Worm (Caenorhabditis elegans) whole organism, young adult: ENCODE results near the gene ubc-1.
"Not testable (repeated sequence)": the region's sequence is repeated elsewhere in the genome, so short reads cannot be mapped to it uniquely, and the experiment has no call there.

Experiments
- B0035.1 ChIP-seq: sonication (generic microtip); optimal IDR thresholded peaks from 2 replicates; lab custom pipeline; 2016; ENCODE audit warnings: missing genetic modification characterization, mild to moderate bottlenecking, missing compliant biosample characterization, missing genotype, missing genetic modification reagents
- B0261.1 ChIP-seq: sonication (generic microtip); optimal IDR thresholded peaks from 2 replicates; lab custom pipeline; 2016; ENCODE audit warnings: mild to moderate bottlenecking, missing genetic modification characterization, moderate library complexity, missing compliant biosample characterization
- C06A6.2 ChIP-seq: fragments of 200-800 bp; sonication (Bioruptor generic); conservative IDR thresholded peaks from 2 replicates; pipeline ENCODE4 v1.3.6; 2022; ENCODE audit warnings: missing genetic modification characterization, missing compliant biosample characterization
- D2030.7 ChIP-seq: fragments of 200-800 bp; sonication (Bioruptor generic); IDR thresholded peaks from 2 replicates; pipeline ENCODE4 v1.3.6; 2022; ENCODE audit warnings: missing genetic modification reagents, missing genetic modification characterization, missing compliant biosample characterization
- F10E7.11 ChIP-seq: sonication (generic microtip); optimal IDR thresholded peaks from 2 replicates; lab custom pipeline; 2017; ENCODE audit warnings: mild to moderate bottlenecking, missing genetic modification characterization, moderate library complexity, missing compliant biosample characterization
- F33H1.4 ChIP-seq: fragments of 200-800 bp; sonication (Bioruptor generic); IDR thresholded peaks from 2 replicates; pipeline ENCODE4 v1.3.6; 2022; ENCODE audit warnings: missing genetic modification reagents, missing genetic modification characterization, missing compliant biosample characterization
- F57A8.1 ChIP-seq: fragments of 200-800 bp; sonication (Bioruptor generic); optimal IDR thresholded peaks from 2 replicates; lab custom pipeline; 2018; ENCODE audit warnings: mild to moderate bottlenecking, missing genetic modification characterization, moderate library complexity, missing compliant biosample characterization
- T26A5.8 ChIP-seq: sonication (generic microtip); optimal IDR thresholded peaks from 2 replicates; lab custom pipeline; 2016; ENCODE audit warnings: missing genetic modification characterization, missing compliant biosample characterization
- Y79H2A.3 ChIP-seq: fragments of 200-800 bp; sonication (Bioruptor generic); conservative IDR thresholded peaks from 2 replicates; pipeline ENCODE4 v1.3.6; 2022; ENCODE audit warnings: missing genetic modification reagents, missing genetic modification characterization, missing compliant biosample characterization
- athp-1 ChIP-seq: sonication (generic microtip); optimal IDR thresholded peaks from 2 replicates; lab custom pipeline; 2017; ENCODE audit warnings: mild to moderate bottlenecking, missing genetic modification characterization, missing compliant biosample characterization
- attf-3 ChIP-seq: fragments of 200-800 bp; sonication (Bioruptor generic); conservative IDR thresholded peaks from 2 replicates; pipeline ENCODE4 v1.3.6; 2022; ENCODE audit warnings: missing genetic modification reagents, missing genetic modification characterization, missing compliant biosample characterization
- attf-6 ChIP-seq: fragments of 200-800 bp; sonication (Bioruptor generic); IDR thresholded peaks from 2 replicates; pipeline ENCODE4 v1.3.6; 2022; ENCODE audit warnings: missing genetic modification reagents, missing genetic modification characterization, missing compliant biosample characterization
- dox-1 ChIP-seq: fragments of 200-800 bp; sonication (Bioruptor generic); IDR thresholded peaks from 2 replicates; pipeline ENCODE4 v1.3.6; 2022; ENCODE audit warnings: missing genetic modification reagents, missing genetic modification characterization, missing compliant biosample characterization
- efl-1 ChIP-seq: fragments of 150-350 bp; optimal IDR thresholded peaks from 2 replicates; lab custom pipeline; 2014; ENCODE audit warnings: missing biosample characterization, missing genetic modification reagents, missing genetic modification characterization
- ekl-4 ChIP-seq: fragments of 200-800 bp; sonication (Bioruptor generic); IDR thresholded peaks from 2 replicates; pipeline ENCODE4 v1.3.6; 2022; ENCODE audit warnings: missing genetic modification reagents, missing genetic modification characterization, missing compliant biosample characterization
- ets-4 ChIP-seq: fragments of 200-800 bp; sonication (Bioruptor generic); optimal IDR thresholded peaks from 2 replicates; lab custom pipeline; 2018; ENCODE audit warnings: mild to moderate bottlenecking, missing genetic modification characterization, missing compliant biosample characterization
- fkh-3 ChIP-seq: sonication (generic microtip); optimal IDR thresholded peaks from 2 replicates; lab custom pipeline; 2016; ENCODE audit warnings: mild to moderate bottlenecking, missing genetic modification characterization, missing compliant biosample characterization
- him-1 ChIP-seq: sonication (generic microtip); optimal IDR thresholded peaks from 2 replicates; lab custom pipeline; 2016; ENCODE audit warnings: missing genotype, missing genetic modification reagents, missing genetic modification characterization, missing compliant biosample characterization
- madf-8 ChIP-seq: fragments of 200-800 bp; sonication (Bioruptor generic); conservative IDR thresholded peaks from 2 replicates; pipeline ENCODE4 v1.3.6; 2022; ENCODE audit warnings: missing genetic modification reagents, missing genetic modification characterization, missing compliant biosample characterization
- mcd-1 ChIP-seq: fragments of 200-800 bp; sonication (Bioruptor generic); IDR thresholded peaks from 2 replicates; pipeline ENCODE4 v1.3.6; 2022; ENCODE audit warnings: missing genetic modification reagents, missing genetic modification characterization, missing compliant biosample characterization
- mes-4 ChIP-seq: sonication (generic microtip); optimal IDR thresholded peaks from 2 replicates; lab custom pipeline; 2016; ENCODE audit warnings: missing genotype, missing genetic modification characterization, missing compliant biosample characterization
- nhr-179 ChIP-seq: sonication (generic microtip); optimal IDR thresholded peaks from 2 replicates; lab custom pipeline; 2016; ENCODE audit warnings: mild to moderate bottlenecking, missing genetic modification characterization, missing compliant biosample characterization
- nhr-27 ChIP-seq: fragments of 200-800 bp; sonication (Bioruptor generic); optimal IDR thresholded peaks from 2 replicates; lab custom pipeline; 2018; ENCODE audit warnings: mild to moderate bottlenecking, missing genetic modification characterization, moderate library complexity, missing compliant biosample characterization
- nhr-80 ChIP-seq: sonication (generic microtip); optimal IDR thresholded peaks from 2 replicates; lab custom pipeline; 2016; ENCODE audit warnings: missing genetic modification characterization, missing compliant biosample characterization
- nhr-90 ChIP-seq: sonication (generic microtip); optimal IDR thresholded peaks from 2 replicates; lab custom pipeline; 2016; ENCODE audit warnings: missing genotype, mild to moderate bottlenecking, missing genetic modification characterization, missing compliant biosample characterization
- sea-2 ChIP-seq: fragments of 200-800 bp; sonication (Bioruptor generic); IDR thresholded peaks from 2 replicates; pipeline ENCODE4 v1.3.6; 2022; ENCODE audit warnings: missing genetic modification characterization, missing compliant biosample characterization
- snpc-4 ChIP-seq, 5 experiments: fragments of 150-350 bp in 1 of 5; sonication (generic microtip) in 4 of 5; optimal IDR thresholded peaks; 2 replicates each; lab custom pipeline; 2014 to 2018; ENCODE audit warnings: missing genetic modification characterization in 5 of 5, missing biosample characterization in 3 of 5, antibody characterized with exemption in 2 of 5, mild to moderate bottlenecking in 2 of 5, missing compliant biosample characterization in 2 of 5, missing genotype in 2 of 5, moderate library complexity in 2 of 5, missing genetic modification reagents in 1 of 5
- somi-1 ChIP-seq: fragments of 200-800 bp; sonication (Bioruptor generic); optimal IDR thresholded peaks from 2 replicates; lab custom pipeline; 2018; ENCODE audit warnings: mild to moderate bottlenecking, missing genetic modification characterization, missing compliant biosample characterization
- tlf-1 ChIP-seq: fragments of 200-800 bp; sonication (Bioruptor generic); optimal IDR thresholded peaks from 2 replicates; lab custom pipeline; 2018; ENCODE audit warnings: mild to moderate bottlenecking, missing genetic modification characterization, missing compliant biosample characterization
- zim-3 ChIP-seq: sonication (generic microtip); optimal IDR thresholded peaks from 2 replicates; lab custom pipeline; 2017; ENCODE audit warnings: mild to moderate bottlenecking, missing genetic modification characterization, moderate library complexity, missing compliant biosample characterization
- ztf-22 ChIP-seq: fragments of 200-800 bp; sonication (Bioruptor generic); optimal IDR thresholded peaks from 2 replicates; lab custom pipeline; 2018; ENCODE audit warnings: mild to moderate bottlenecking, missing genetic modification characterization, moderate library complexity, missing compliant biosample characterization
- ztf-28 ChIP-seq: fragments of 200-800 bp; sonication (Bioruptor generic); IDR thresholded peaks from 2 replicates; pipeline ENCODE4 v1.3.6; 2022; ENCODE audit warnings: missing genetic modification reagents, missing genetic modification characterization, missing compliant biosample characterization

The ubc-1 gene

ce11 chrIV:4117432-4117831 lies 14.6 kb downstream of the ubc-1 start, which contains the start of gene drd-50:
TSS of gene drd-50 (plus strand) at chrIV:4117732.
- no peak for TF ChIP-seq T26A5.8 (tag; lab: Kevin White, UChicago)
- TF ChIP-seq nhr-80, result peak; percentile 17

DNA sequence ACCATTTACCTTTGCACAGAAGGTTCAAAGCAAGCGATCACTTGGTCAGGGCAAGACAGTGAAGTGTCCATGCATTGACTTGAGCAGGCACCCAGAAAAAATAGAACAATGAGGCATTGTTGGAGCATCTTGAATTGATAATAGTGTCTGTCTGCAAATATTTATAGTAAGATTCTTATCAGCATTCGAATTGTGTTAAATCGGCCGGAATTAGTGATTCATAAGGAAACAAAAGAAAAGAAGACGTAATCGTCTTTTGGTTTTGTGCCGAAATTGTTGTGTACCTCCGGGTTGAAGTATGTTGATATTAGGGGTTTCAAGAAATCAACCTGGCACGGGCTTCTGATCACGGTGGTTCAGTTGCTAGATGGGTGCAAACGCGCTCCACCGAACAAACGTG lies 17.4 kb downstream of the ubc-1 start, which contains the start of gene F49F1.5:
TSS of gene F49F1.5 (minus strand) at position 153 of the 400 bp plus-strand sequence.
- TF ChIP-seq nhr-90 (tag; lab: Kevin White, UChicago) (no peak), zim-3 (no peak), madf-8 (no peak), somi-1 (GFP tag; lab: Kevin White, UChicago) (no peak), attf-6 (GFP tag; lab: Robert Waterston, UW) (no peak), ets-4 (GFP tag; lab: Kevin White, UChicago) (no peak), him-1 (tag; lab: Kevin White, UChicago) (no peak), ztf-28 (GFP tag; lab: Robert Waterston, UW) (no peak), fkh-3 (tag; lab: Kevin White, UChicago) (no peak), B0035.1 (tag; lab: Kevin White, UChicago) (no peak), sea-2 (GFP tag; lab: Robert Waterston, UW) (no peak), dox-1 (no peak)

- TF ChIP-seq nhr-80 (peak; percentile 19), nhr-27 (tag; lab: Kevin White, UChicago) (no peak)
Measured at ce11 chrIV:4121055-4121454, 18.2 kb downstream of the ubc-1 start.

DNA sequence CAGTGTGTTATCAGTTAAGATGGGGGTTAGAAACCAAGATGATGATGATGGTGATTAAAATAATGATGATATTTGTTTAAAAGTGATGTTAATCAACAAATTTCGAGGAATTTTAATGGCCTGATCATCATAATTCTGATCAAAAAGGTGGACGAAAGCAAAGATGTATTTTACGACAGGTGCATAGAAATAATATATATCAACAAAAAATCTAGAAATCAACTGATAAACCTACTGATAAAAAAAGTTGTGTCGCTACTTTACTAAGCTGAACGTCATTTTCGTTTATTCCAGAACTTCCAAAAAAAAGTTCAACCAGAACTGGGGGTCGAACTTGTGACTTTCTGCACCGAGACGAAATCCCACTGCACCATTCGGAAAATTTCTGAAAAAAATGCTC lies 20.3 kb downstream of the ubc-1 start, which contains the start of gene mul-1:
TSS of gene mul-1 (minus strand) at position 84 of the 400 bp plus-strand sequence.
- TF ChIP-seq ztf-22 (GFP tag; lab: Kevin White, UChicago), result no peak
- peak; percentile 46 for TF ChIP-seq nhr-80

DNA sequence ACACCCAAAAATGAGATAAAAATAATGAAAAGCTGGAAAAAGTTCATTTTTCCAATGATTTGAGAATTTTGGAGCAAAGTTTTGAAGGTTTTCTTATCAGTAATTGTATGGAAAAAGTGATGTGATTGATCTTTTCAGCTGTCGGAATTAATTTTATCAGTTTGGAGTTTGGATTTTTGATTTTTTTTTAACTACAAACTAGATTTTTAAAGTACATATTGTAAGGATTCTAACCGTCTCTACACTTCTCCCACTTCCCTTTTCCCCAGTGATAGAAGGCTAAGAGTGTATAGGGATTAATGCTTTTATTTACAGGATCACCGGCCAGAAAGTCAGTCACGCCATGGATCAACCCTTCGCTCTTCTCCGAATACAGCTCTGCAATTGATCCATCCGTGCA lies 22.8 kb downstream of the ubc-1 start, which contains the start of gene F49F1.7:
TSS of gene F49F1.7 (minus strand) at position 101 of the 400 bp plus-strand sequence.
- not testable (repeated sequence) for TF ChIP-seq C06A6.2 (GFP tag; lab: Robert Waterston, UW); ekl-4; mcd-1 (GFP tag; lab: Robert Waterston, UW)

DNA sequence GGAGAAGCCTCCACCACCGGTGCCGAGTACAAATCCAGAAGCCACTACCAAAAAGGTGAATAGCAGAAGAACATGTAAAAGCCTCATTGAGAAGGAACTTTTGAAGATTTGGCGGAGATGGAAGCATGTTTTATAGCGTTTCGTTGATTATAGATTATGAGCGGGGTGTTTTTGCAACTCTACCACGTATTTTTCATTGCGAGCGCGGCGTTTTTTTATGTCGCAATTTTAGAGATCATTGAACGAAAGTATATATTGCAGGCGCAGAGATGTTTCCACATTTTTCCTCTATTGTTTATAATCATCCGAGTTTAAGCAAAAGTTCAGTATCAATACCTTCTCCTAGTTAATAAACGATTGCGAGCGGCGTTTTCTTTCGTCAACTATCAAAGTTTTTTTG lies 32.9 kb downstream of the ubc-1 start, which contains the start of gene F49F1.17:
TSS of gene F49F1.17 (minus strand) at position 101 of the 400 bp plus-strand sequence.
- TF ChIP-seq nhr-179, result no peak
- TF ChIP-seq ekl-4, result no peak
- no peak for TF ChIP-seq efl-1
- TF ChIP-seq nhr-80, result no peak
- no peak for TF ChIP-seq snpc-4 (GFP tag; optimal IDR thresholded peaks at IDR 0.05; lab: Kevin White, UChicago)
- TF ChIP-seq snpc-4 (tag; optimal IDR thresholded peaks at IDR 0.05; lab: Kevin White, UChicago), result no peak
- TF ChIP-seq fkh-3 (tag; lab: Kevin White, UChicago), result no peak
- TF ChIP-seq mes-4, result no peak
- TF ChIP-seq F57A8.1, result no peak
- no peak for TF ChIP-seq tlf-1 (GFP tag; lab: Kevin White, UChicago)
- no peak for TF ChIP-seq F33H1.4
- TF ChIP-seq D2030.7 (GFP tag; lab: Robert Waterston, UW), result no peak
- TF ChIP-seq F10E7.11 (tag; lab: Kevin White, UChicago), result no peak
- TF ChIP-seq B0261.1 (tag; lab: Kevin White, UChicago), result no peak
- no peak for TF ChIP-seq athp-1 (tag; lab: Kevin White, UChicago)
- TF ChIP-seq ztf-28 (GFP tag; lab: Robert Waterston, UW), result no peak
- TF ChIP-seq Y79H2A.3, result no peak
- TF ChIP-seq attf-3 (GFP tag; lab: Robert Waterston, UW), result no peak
